Fruit fly (Drosophila melanogaster): ENCODE results near the gene Usp14.

Usp14 gene

DNA sequence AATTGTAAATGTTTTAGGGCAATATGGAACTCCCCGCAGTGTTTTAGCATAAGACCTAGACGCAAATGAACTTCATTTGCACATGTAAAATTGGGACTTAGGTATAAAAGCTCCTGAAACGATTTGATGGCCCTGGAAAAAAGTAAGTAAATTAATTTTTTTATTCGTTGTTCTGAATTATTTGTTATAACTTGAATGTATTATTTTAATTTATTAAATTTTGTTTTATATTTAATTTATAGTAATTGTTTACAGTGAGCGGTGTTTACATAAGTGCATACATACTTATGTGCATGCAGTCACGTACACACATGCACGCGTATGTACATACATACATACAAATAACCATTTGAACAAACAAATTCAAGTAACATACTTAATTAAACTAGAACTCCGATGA lies 37.8 kb downstream of the Usp14 start:
- TF ChIP-seq br (GFP tag; optimal IDR thresholded peaks at IDR 0.05), result no peak
- peak; percentile 18 for TF ChIP-seq psq (GFP tag; optimal IDR thresholded peaks at IDR 0.05)

DNA sequence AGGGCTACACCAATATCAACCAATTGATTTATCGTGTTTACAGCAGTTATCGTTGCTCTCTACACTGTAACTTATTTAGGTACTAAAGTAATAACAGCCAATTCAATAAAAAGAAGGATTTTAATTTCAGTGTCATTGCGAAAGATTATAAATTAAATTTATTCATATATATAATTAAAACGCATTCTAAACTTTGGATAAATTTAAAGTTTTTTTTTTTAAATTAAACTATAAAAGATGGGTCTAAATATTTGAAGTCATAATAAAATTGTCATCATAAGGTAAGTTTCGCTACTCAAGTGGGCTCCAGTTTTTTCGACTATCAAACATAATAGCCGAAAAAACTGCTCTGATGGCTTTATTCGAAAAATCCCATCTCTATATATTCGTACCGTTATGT lies 42.0 kb downstream of the Usp14 start, which contains the start of gene trk:
TSS of gene trk (minus strand) at position 101 of the 400 bp plus-strand sequence.
- TF ChIP-seq psq (GFP tag; optimal IDR thresholded peaks at IDR 0.05) (no peak), OdsH (GFP tag; optimal IDR thresholded peaks at IDR 0.05) (no peak), pan (optimal IDR thresholded peaks at IDR 0.05) (no peak), brk (GFP tag; optimal IDR thresholded peaks at IDR 0.05) (no peak), woc (GFP tag; optimal IDR thresholded peaks at IDR 0.05) (no peak), GATAd (GFP tag; optimal IDR thresholded peaks at IDR 0.05) (no peak), sage (GFP tag; optimal IDR thresholded peaks at IDR 0.05) (no peak), br (GFP tag; optimal IDR thresholded peaks at IDR 0.05) (no peak), HLH106 (tag; optimal IDR thresholded peaks at IDR 0.05) (no peak)

DNA sequence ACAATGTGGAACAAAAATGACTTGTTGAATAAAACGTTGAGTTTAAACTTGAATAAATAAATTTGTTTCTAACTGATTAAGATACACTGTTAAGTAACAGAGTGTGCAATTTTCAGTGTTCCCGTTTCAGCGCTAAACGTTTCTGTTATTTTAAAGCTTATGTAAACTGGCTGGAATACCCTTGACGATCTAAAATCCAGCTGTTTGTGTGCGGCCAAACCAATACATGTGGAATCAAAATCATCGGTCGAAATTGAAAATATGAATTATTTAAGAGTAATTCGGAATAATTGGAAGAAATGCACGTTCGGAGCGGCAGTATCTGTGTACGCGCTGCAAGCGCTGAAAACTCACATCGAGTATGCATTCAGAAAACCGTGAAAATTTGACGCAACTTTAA lies 44.3 kb downstream of the Usp14 start, which contains the start of gene Mulk:
TSS of gene Mulk (plus strand) at position 198 of the 400 bp plus-strand sequence.
- TF ChIP-seq sage (GFP tag; optimal IDR thresholded peaks at IDR 0.05) (peak; percentile 67), rgr (GFP tag; optimal IDR thresholded peaks at IDR 0.05) (no peak), ey (GFP tag; optimal IDR thresholded peaks at IDR 0.05) (no peak), Dif (GFP tag; optimal IDR thresholded peaks at IDR 0.05; ENCODE audit: partially characterized antibody) (no peak), CG32264 (GFP tag; optimal IDR thresholded peaks at IDR 0.05) (no peak), tai (GFP tag; optimal IDR thresholded peaks at IDR 0.05) (no peak), foxo (GFP tag; optimal IDR thresholded peaks at IDR 0.05) (peak in 1 of 2 experiments; percentile 50), CG9705 (GFP tag; optimal IDR thresholded peaks at IDR 0.05) (no peak)

DNA sequence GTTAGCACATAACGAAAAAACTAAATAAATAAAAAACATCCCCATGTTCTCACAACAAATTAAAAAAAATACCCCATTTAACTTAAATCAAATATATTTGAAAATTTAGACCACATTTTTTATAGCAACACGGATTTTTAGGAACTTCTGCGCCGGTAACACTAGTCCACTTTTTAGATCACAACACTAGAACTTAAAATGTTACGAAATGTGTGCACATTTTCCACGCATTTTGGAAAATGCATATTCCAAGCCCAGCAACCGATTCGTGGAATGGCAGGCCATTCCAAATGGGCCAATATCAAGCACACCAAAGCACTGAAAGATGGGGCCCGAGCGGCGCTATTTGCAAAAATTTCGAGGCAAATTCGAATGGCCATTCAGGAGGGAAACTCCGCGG lies 45.5 kb downstream of the Usp14 start, which contains the start of gene CG4957:
TSS of gene CG4957 (plus strand) at position 185 of the 400 bp plus-strand sequence.
- no peak for TF ChIP-seq CG32264 (GFP tag; optimal IDR thresholded peaks at IDR 0.05)
- TF ChIP-seq Myc (optimal IDR thresholded peaks at IDR 0.05), result peak; percentile 26

DNA sequence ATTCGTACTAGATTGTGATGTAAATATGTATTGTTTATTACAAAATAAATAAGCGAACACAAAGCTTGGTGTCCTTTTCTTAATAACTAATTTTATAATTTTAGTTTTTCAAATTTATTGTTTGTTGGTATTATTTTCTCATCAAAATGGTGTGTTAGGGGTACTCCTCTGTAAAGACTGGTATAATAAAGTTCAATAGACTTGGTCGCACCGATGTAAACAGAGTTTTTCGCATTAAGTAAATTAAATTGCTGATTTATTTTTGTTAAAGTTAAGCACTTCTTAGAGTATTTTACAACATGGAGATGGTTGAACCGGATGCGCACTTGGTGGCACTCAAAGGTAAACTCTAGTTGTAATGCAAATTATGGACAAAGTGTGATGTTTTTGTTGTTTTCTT lies 47.7 kb downstream of the Usp14 start, which contains the start of gene CG4953:
TSS of gene CG4953 (plus strand) at position 193 of the 400 bp plus-strand sequence.
- TF ChIP-seq Mio (GFP tag; optimal IDR thresholded peaks at IDR 0.05) (no peak), N (GFP tag; optimal IDR thresholded peaks at IDR 0.05) (no peak), CG32264 (GFP tag; optimal IDR thresholded peaks at IDR 0.05) (no peak), rgr (GFP tag; optimal IDR thresholded peaks at IDR 0.05) (no peak), lola (GFP tag; optimal IDR thresholded peaks at IDR 0.05) (no peak), CG9705 (GFP tag; optimal IDR thresholded peaks at IDR 0.05) (no peak)

DNA sequence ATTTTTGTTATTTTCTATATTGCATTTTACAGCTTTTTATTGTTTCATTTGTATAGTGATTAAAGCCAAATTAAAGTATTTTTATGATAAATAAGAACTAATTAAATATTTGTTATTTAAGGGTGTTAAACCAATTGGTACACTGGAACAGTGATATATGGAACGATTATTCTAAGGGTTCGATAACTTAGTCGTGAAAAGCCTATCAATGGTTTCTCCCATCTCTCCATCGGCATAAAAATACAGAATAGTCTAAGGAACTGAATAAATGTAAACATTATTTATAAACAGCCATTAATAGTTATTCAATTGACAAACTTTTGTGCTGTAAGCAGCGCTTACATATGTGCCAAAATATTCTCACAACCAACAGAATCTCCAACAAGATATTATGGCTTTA lies 49.1 kb downstream of the Usp14 start, which contains the start of gene Mob3:
TSS of gene Mob3 (plus strand) at position 208 of the 400 bp plus-strand sequence.
- TF ChIP-seq ey (GFP tag; optimal IDR thresholded peaks at IDR 0.05) (no peak), GATAd (GFP tag; optimal IDR thresholded peaks at IDR 0.05) (no peak), woc (GFP tag; optimal IDR thresholded peaks at IDR 0.05) (peak; percentile 39), sage (GFP tag; optimal IDR thresholded peaks at IDR 0.05) (peak; percentile 56), Hnf4 (GFP tag; optimal IDR thresholded peaks at IDR 0.05) (peak; percentile 43), Mio (GFP tag; optimal IDR thresholded peaks at IDR 0.05) (no peak), usp (GFP tag; optimal IDR thresholded peaks at IDR 0.05) (no peak), Sp1 (GFP tag; optimal IDR thresholded peaks at IDR 0.05) (no peak), psq (GFP tag; optimal IDR thresholded peaks at IDR 0.05) (no peak)

DNA sequence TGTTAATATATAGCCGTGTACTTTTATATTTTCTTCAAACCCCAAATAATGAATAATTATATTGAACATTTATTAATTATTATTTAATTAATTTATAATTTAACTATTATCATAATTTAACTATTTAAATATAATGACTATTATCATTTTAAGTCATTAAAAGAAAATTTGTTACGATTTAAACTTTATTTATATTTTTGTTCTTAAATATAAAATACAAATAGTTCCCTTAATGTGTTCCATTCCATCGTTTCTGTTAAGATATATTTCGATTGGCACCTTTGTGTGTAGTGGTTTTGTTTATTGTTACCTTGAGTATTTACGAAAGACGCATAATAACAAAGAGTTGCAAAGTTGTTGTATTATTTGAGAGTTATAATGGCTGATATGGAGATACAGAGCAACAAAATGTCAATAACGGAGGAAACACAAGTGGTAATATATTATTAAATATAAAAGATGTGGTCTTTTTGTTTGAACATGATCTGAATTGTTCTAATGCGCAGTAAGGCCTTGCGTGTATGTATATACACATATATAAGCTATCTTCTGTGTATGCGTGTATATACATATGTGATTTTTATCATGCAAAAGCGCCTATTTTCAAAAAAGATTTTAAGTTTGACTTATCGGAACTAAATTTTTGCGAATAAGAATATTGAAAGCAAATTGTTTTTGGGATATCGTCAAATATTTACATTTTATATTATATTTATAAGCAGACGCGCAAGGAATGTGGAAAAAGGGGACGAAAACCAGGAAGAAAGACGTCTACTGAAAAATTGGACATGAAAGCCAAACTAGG lies 50.2 kb downstream of the Usp14 start, which contains the start of gene REPTOR-BP:
TSS of gene REPTOR-BP (plus strand) at position 296 of the 805 bp plus-strand sequence.
- peak; percentile 67 for TF ChIP-seq brk (GFP tag; optimal IDR thresholded peaks at IDR 0.05)
- peak; percentile 0 for TF ChIP-seq psq (GFP tag; optimal IDR thresholded peaks at IDR 0.05)
- no peak for TF ChIP-seq Myc (optimal IDR thresholded peaks at IDR 0.05)
- peak; percentile 58 for TF ChIP-seq sage (GFP tag; optimal IDR thresholded peaks at IDR 0.05)

DNA sequence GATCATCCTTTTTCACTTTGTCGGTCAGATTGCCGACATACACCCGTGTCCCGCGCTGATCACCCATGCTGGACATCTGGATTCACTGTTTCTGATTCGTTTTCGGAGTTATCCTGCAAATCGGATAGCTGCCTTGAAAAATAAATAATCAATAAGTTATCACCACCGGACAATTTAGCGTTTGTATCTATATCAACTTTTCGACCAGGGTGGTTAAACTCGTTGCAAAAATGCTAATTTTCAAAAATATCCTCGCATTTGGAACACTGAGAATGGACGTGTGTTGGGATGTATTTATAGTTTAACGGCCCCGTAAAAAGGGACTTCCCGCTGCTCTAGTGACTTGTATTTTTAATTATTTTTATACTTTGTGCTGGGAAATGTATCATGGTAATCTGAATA lies 50.9 kb downstream of the Usp14 start, which contains the start of gene Rsf1:
TSS of gene Rsf1 (minus strand) at position 212 of the 402 bp plus-strand sequence.
- no peak for TF ChIP-seq CG32264 (GFP tag; optimal IDR thresholded peaks at IDR 0.05)
- TF ChIP-seq CG9705 (GFP tag; optimal IDR thresholded peaks at IDR 0.05), result no peak
- TF ChIP-seq Sp1 (GFP tag; optimal IDR thresholded peaks at IDR 0.05), result no peak
- TF ChIP-seq dl (GFP tag; optimal IDR thresholded peaks at IDR 0.05; ENCODE audit: insufficient read depth in 1 of 2, partially characterized antibody in 2 of 2), result peak in 1 of 2 experiments; percentile 22
- TF ChIP-seq Rel (GFP tag; optimal IDR thresholded peaks at IDR 0.05), result no peak
- peak; percentile 83 for TF ChIP-seq Rel (tag; optimal IDR thresholded peaks at IDR 0.05)

Data from whole organism, wandering third instar larva.